Fruit fly (Drosophila melanogaster) whole organism, embryonic: Measurements from ENCODE around the gene CG11353.

Source experiments
- CG13775 ChIP-seq: fragments of 200-800 bp; sonication (Bioruptor generic); optimal IDR thresholded peaks from 3 replicates; lab custom pipeline; 2017; ENCODE audit warnings: missing biosample characterization, mild to moderate bottlenecking, missing genetic modification characterization
- CG14441 ChIP-seq: fragments of 200-800 bp; sonication (Bioruptor generic); IDR thresholded peaks from 2 replicates; pipeline ENCODE4 v1.3.6; 2022; ENCODE audit warnings: missing biosample characterization, missing genetic modification characterization
- CG14860 ChIP-seq: fragments of 200-800 bp; sonication (Bioruptor generic); IDR thresholded peaks from 3 replicates; pipeline ENCODE4 v1.3.6; 2022; ENCODE audit warnings: missing biosample characterization, missing genetic modification characterization; ENCODE audit not compliant: partially characterized antibody
- CG15073 ChIP-seq: fragments of 200-800 bp; sonication (Bioruptor generic); optimal IDR thresholded peaks from 2 replicates; lab custom pipeline; 2016; ENCODE audit warnings: missing biosample characterization, missing genetic modification characterization
- CG15601 ChIP-seq: fragments of 200-800 bp; sonication (Bioruptor generic); optimal IDR thresholded peaks from 3 replicates; lab custom pipeline; 2019; ENCODE audit warnings: missing biosample characterization, mild to moderate bottlenecking, missing genetic modification characterization, moderate library complexity
- CG16813 ChIP-seq: fragments of 200-800 bp; sonication (Bioruptor generic); IDR thresholded peaks from 3 replicates; pipeline ENCODE4 v1.3.6; 2022; ENCODE audit warnings: missing biosample characterization, missing genetic modification characterization; ENCODE audit not compliant: partially characterized antibody
- CG16863 ChIP-seq: fragments of 200-800 bp; sonication (Bioruptor generic); optimal IDR thresholded peaks from 3 replicates; lab custom pipeline; 2016; ENCODE audit warnings: missing biosample characterization, missing genetic modification characterization
- CG17186 ChIP-seq: fragments of 200-800 bp; sonication (Bioruptor generic); optimal IDR thresholded peaks from 3 replicates; lab custom pipeline; 2017; ENCODE audit warnings: missing biosample characterization, missing genetic modification reagents, missing genetic modification characterization
- CG17328 ChIP-seq: fragments of 200-800 bp; sonication (Bioruptor generic); IDR thresholded peaks from 2 replicates; pipeline ENCODE4 v1.3.6; 2022; ENCODE audit warnings: missing biosample characterization, missing genetic modification characterization
- CG17385 ChIP-seq: fragments of 200-800 bp; sonication (Bioruptor generic); optimal IDR thresholded peaks from 3 replicates; lab custom pipeline; 2018; ENCODE audit warnings: missing biosample characterization, mild to moderate bottlenecking, missing genetic modification characterization
- CG18476 ChIP-seq: fragments of 200-800 bp; sonication (Bioruptor generic); optimal IDR thresholded peaks from 2 replicates; lab custom pipeline; 2016; ENCODE audit warnings: missing biosample characterization, mild to moderate bottlenecking, missing genetic modification characterization
- CG2678 ChIP-seq: fragments of 200-800 bp; sonication (Bioruptor generic); optimal IDR thresholded peaks from 3 replicates; lab custom pipeline; 2019; ENCODE audit warnings: missing biosample characterization, mild to moderate bottlenecking, missing genetic modification characterization, moderate library complexity
- CG3163 ChIP-seq: fragments of 200-800 bp; sonication (Bioruptor generic); optimal IDR thresholded peaks from 3 replicates; lab custom pipeline; 2016; ENCODE audit warnings: missing biosample characterization, missing genetic modification characterization
- CG42726 ChIP-seq: fragments of 200-800 bp; sonication (Bioruptor generic); IDR thresholded peaks from 2 replicates; pipeline ENCODE4 v1.3.6; 2022; ENCODE audit warnings: missing biosample characterization, missing genetic modification characterization; ENCODE audit not compliant: partially characterized antibody
- CG5180 ChIP-seq: fragments of 200-800 bp; sonication (Bioruptor generic); optimal IDR thresholded peaks from 3 replicates; lab custom pipeline; 2017; ENCODE audit warnings: missing biosample characterization, missing genetic modification characterization, mild to moderate bottlenecking, moderate library complexity, missing genetic modification reagents
- CG6689 ChIP-seq: fragments of 200-800 bp; sonication (Bioruptor generic); IDR thresholded peaks from 2 replicates; pipeline ENCODE4 v1.3.6; 2022; ENCODE audit warnings: missing biosample characterization, missing genetic modification characterization
- CG6791 ChIP-seq: fragments of 200-800 bp; sonication (Bioruptor generic); IDR thresholded peaks from 3 replicates; pipeline ENCODE4 v1.3.6; 2022; ENCODE audit warnings: missing biosample characterization, missing genetic modification characterization; ENCODE audit not compliant: partially characterized antibody
- CG6813 ChIP-seq: fragments of 200-800 bp; sonication (Bioruptor generic); optimal IDR thresholded peaks from 2 replicates; lab custom pipeline; 2017; ENCODE audit warnings: missing biosample characterization, missing genetic modification characterization, mild to moderate bottlenecking, moderate library complexity, missing genetic modification reagents
- CG7271 ChIP-seq: fragments of 200-800 bp; sonication (Bioruptor generic); optimal IDR thresholded peaks from 2 replicates; lab custom pipeline; 2018; ENCODE audit warnings: missing biosample characterization, mild to moderate bottlenecking, missing genetic modification characterization, moderate library complexity
- CG7786 ChIP-seq: fragments of 200-800 bp; sonication (Bioruptor generic); optimal IDR thresholded peaks from 2 replicates; lab custom pipeline; 2016; ENCODE audit warnings: missing biosample characterization, missing genetic modification characterization
- CG8388 ChIP-seq: fragments of 200-800 bp; sonication (Bioruptor generic); optimal IDR thresholded peaks from 2 replicates; lab custom pipeline; 2019; ENCODE audit warnings: missing biosample characterization, mild to moderate bottlenecking, missing genetic modification characterization, moderate library complexity
- CG9437 ChIP-seq: fragments of 200-800 bp; sonication (Bioruptor generic); optimal IDR thresholded peaks from 2 replicates; lab custom pipeline; 2018; ENCODE audit warnings: missing biosample characterization, mild to moderate bottlenecking, missing genetic modification characterization
- E2f1 ChIP-seq: fragments of 200-800 bp; sonication (Bioruptor generic); IDR thresholded peaks from 2 replicates; pipeline ENCODE4 v1.3.6; 2022; ENCODE audit warnings: missing biosample characterization, missing genetic modification characterization
- Hey ChIP-seq: fragments of 200-800 bp; sonication (Bioruptor generic); optimal IDR thresholded peaks from 3 replicates; lab custom pipeline; 2018; ENCODE audit warnings: missing biosample characterization, mild to moderate bottlenecking, missing genetic modification characterization
- Hr3 ChIP-seq: fragments of 200-800 bp; sonication (Bioruptor generic); optimal IDR thresholded peaks from 3 replicates; lab custom pipeline; 2016; ENCODE audit warnings: missing biosample characterization, missing genetic modification characterization
- Meics ChIP-seq: fragments of 200-800 bp; sonication (Bioruptor generic); optimal IDR thresholded peaks from 2 replicates; lab custom pipeline; 2017; ENCODE audit warnings: missing biosample characterization, mild to moderate bottlenecking, missing genetic modification characterization
- Neu2 ChIP-seq: fragments of 200-800 bp; sonication (Bioruptor generic); optimal IDR thresholded peaks from 3 replicates; lab custom pipeline; 2016; ENCODE audit warnings: missing biosample characterization, missing genetic modification characterization, borderline replicate concordance
- Oaz ChIP-seq: fragments of 200-800 bp; sonication (Bioruptor generic); IDR thresholded peaks from 2 replicates; pipeline ENCODE4 v1.3.6; 2022; ENCODE audit warnings: missing biosample characterization, missing genetic modification characterization
- Sox100B ChIP-seq: fragments of 200-800 bp; sonication (Bioruptor generic); optimal IDR thresholded peaks from 3 replicates; lab custom pipeline; 2018; ENCODE audit warnings: missing biosample characterization, mild to moderate bottlenecking, missing genetic modification characterization
- abd-A ChIP-seq: fragments of 200-800 bp; sonication (Bioruptor generic); optimal IDR thresholded peaks from 3 replicates; lab custom pipeline; 2019; ENCODE audit warnings: missing biosample characterization, mild to moderate bottlenecking, missing genetic modification characterization, moderate library complexity
- ac ChIP-seq: fragments of 200-800 bp; sonication (Bioruptor generic); optimal IDR thresholded peaks from 3 replicates; lab custom pipeline; 2017; ENCODE audit warnings: missing biosample characterization, mild to moderate bottlenecking, missing genetic modification characterization
- ara ChIP-seq: fragments of 200-800 bp; sonication (Bioruptor generic); IDR thresholded peaks from 2 replicates; pipeline ENCODE4 v1.3.6; 2022; ENCODE audit warnings: missing biosample characterization, missing genetic modification characterization
- cato ChIP-seq: fragments of 200-800 bp; sonication (Bioruptor generic); optimal IDR thresholded peaks from 2 replicates; lab custom pipeline; 2016; ENCODE audit warnings: missing biosample characterization, missing genetic modification characterization, borderline replicate concordance
- eyg ChIP-seq: fragments of 200-800 bp; sonication (Bioruptor generic); optimal IDR thresholded peaks from 3 replicates; lab custom pipeline; 2016; ENCODE audit warnings: missing biosample characterization, missing genetic modification characterization
- fd3F ChIP-seq: fragments of 200-800 bp; sonication (Bioruptor generic); optimal IDR thresholded peaks from 2 replicates; lab custom pipeline; 2018; ENCODE audit warnings: missing biosample characterization, mild to moderate bottlenecking, missing genetic modification characterization, moderate library complexity
- hth ChIP-seq: fragments of >200 bp; optimal IDR thresholded peaks from 2 replicates; lab custom pipeline; 2017; ENCODE audit warnings: inconsistent platforms
- klu ChIP-seq: fragments of 200-800 bp; sonication (Bioruptor generic); IDR thresholded peaks from 2 replicates; pipeline ENCODE4 v1.3.6; 2022; ENCODE audit warnings: missing biosample characterization, missing genetic modification characterization
- onecut ChIP-seq: fragments of 200-800 bp; sonication (Bioruptor generic); IDR thresholded peaks from 2 replicates; pipeline ENCODE4 v1.3.6; 2022; ENCODE audit warnings: missing biosample characterization, missing genetic modification characterization
- peb ChIP-seq: fragments of 200-800 bp; sonication (Bioruptor generic); IDR thresholded peaks from 2 replicates; pipeline ENCODE4 v1.3.6; 2022; ENCODE audit warnings: missing biosample characterization, missing genetic modification characterization
- pho ChIP-seq: fragments of 200-800 bp; sonication (Bioruptor generic); optimal IDR thresholded peaks from 2 replicates; lab custom pipeline; 2016; ENCODE audit warnings: missing biosample characterization, missing genetic modification characterization
- pnt ChIP-seq: fragments of 200-800 bp; sonication (Bioruptor generic); optimal IDR thresholded peaks from 3 replicates; lab custom pipeline; 2016; ENCODE audit warnings: missing biosample characterization, missing genetic modification characterization
- rib ChIP-seq: fragments of 200-800 bp; sonication (Bioruptor generic); IDR thresholded peaks from 2 replicates; pipeline ENCODE4 v1.3.6; 2022; ENCODE audit warnings: missing biosample characterization, missing genetic modification characterization
- ro ChIP-seq: fragments of 200-800 bp; sonication (Bioruptor generic); IDR thresholded peaks from 2 replicates; pipeline ENCODE4 v1.3.6; 2022; ENCODE audit warnings: missing biosample characterization, missing genetic modification characterization
- scrt ChIP-seq: fragments of 200-800 bp; sonication (Bioruptor generic); optimal IDR thresholded peaks from 2 replicates; lab custom pipeline; 2018; ENCODE audit warnings: missing biosample characterization, mild to moderate bottlenecking, missing genetic modification characterization, moderate library complexity
- sim ChIP-seq: fragments of 200-800 bp; sonication (Bioruptor generic); IDR thresholded peaks from 2 replicates; pipeline ENCODE4 v1.3.6; 2022; ENCODE audit warnings: missing biosample characterization, missing genetic modification characterization
- sug ChIP-seq: fragments of 200-800 bp; optimal IDR thresholded peaks from 2 replicates; lab custom pipeline; 2019; ENCODE audit warnings: missing biosample characterization, mild to moderate bottlenecking, missing genetic modification characterization, moderate library complexity
- unpg ChIP-seq: fragments of 200-800 bp; sonication (Bioruptor generic); optimal IDR thresholded peaks from 3 replicates; lab custom pipeline; 2018; ENCODE audit warnings: missing biosample characterization, mild to moderate bottlenecking, missing genetic modification characterization, moderate library complexity
- usp ChIP-seq: fragments of >200 bp; optimal IDR thresholded peaks from 2 replicates; lab custom pipeline; 2017; ENCODE audit warnings: missing biosample characterization, missing genetic modification characterization
- zf30C ChIP-seq: fragments of 200-800 bp; sonication (Bioruptor generic); optimal IDR thresholded peaks from 3 replicates; lab custom pipeline; 2018; ENCODE audit warnings: missing biosample characterization, mild to moderate bottlenecking, missing genetic modification characterization

CG11353 gene

DNA sequence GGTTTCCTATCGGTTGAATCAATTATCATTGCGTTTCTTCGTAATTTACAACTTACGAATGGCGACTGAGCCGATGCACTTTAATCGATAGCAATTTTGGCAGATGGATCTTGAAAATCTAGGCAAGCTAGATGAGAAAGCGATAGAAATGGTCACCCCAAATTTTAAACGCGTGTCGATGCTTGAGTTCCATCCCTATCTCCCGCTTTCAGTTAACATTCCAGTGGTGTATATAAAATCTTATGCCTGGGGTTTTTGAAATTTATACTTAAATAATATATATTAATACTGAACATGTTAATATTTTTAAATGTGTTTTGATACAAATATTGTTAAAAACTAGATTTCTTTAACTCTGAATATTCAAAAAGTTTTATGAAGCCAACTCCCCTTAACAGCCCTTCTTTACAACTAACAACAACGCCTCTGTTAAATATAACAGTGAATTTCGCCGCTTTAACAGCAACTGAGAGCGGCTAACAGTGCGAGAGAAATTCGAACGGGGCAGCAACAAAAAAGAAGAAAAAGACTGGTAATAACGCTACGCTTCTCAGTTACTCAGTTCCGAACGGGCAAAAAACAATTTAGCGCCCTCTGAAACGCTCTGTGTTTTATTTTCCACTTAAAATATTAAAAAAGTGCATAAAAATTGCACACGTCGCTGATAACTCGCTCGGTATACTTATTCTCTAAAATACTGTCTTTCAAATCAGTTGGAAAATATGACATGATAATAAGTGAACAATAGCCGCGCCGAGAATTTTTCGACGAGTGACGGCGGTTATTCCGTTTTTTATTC, 8.8 kb downstream of the CG11353 start, which contains the start of gene CG11357 (continued):
- TF ChIP-seq CG8388 (GFP tag; lab: Kevin White, UChicago): peak; percentile 99
- peak; percentile 99 for TF ChIP-seq fd3F
- TF ChIP-seq peb (GFP tag; lab: Robert Waterston, UW): peak; percentile 98
- TF ChIP-seq sug (tag; lab: Kevin White, UChicago): peak; percentile 98
- TF ChIP-seq CG14860 (GFP tag; lab: Robert Waterston, UW): peak; percentile 69
- TF ChIP-seq hth: no peak
- peak; percentile 97 for TF ChIP-seq ro (GFP tag; lab: Robert Waterston, UW)
- peak; percentile 73 for TF ChIP-seq CG16863
- TF ChIP-seq onecut: peak; percentile 96
- peak; percentile 73; the same call in 1 of the 2 replicates for TF ChIP-seq CG42726
- peak; percentile 71 for TF ChIP-seq CG17186 (GFP tag; lab: Kevin White, UChicago)
- TF ChIP-seq CG17328 (GFP tag; lab: Robert Waterston, UW): peak; percentile 98
- peak; percentile 97 for TF ChIP-seq CG13775
- TF ChIP-seq CG18476 (GFP tag; lab: Kevin White, UChicago): peak; percentile 89
- TF ChIP-seq abd-A (tag; lab: Kevin White, UChicago): peak; percentile 87
- TF ChIP-seq CG9437: peak; percentile 93
- peak; percentile 83 for TF ChIP-seq Hey
- TF ChIP-seq sim (GFP tag; lab: Robert Waterston, UW): peak; percentile 99
- TF ChIP-seq CG6813 (GFP tag; lab: Kevin White, UChicago): peak; percentile 97
- TF ChIP-seq pho: peak; percentile 90
- peak; percentile 99 for TF ChIP-seq rib (GFP tag; lab: Robert Waterston, UW)
- TF ChIP-seq Meics (GFP tag; lab: Kevin White, UChicago): peak; percentile 98
- TF ChIP-seq CG6689 (GFP tag; lab: Robert Waterston, UW): peak; percentile 99
- TF ChIP-seq CG7271 (tag; lab: Kevin White, UChicago): peak; percentile 97
- peak; percentile 100 for TF ChIP-seq unpg (GFP tag; lab: Kevin White, UChicago)
- TF ChIP-seq Hr3 (GFP tag; lab: Kevin White, UChicago): peak; percentile 98
- peak; percentile 91 for TF ChIP-seq CG5180 (GFP tag; lab: Kevin White, UChicago)
- TF ChIP-seq CG7786 (GFP tag; lab: Kevin White, UChicago): peak; percentile 79
- peak; percentile 96 for TF ChIP-seq Oaz (GFP tag; lab: Robert Waterston, UW)
- TF ChIP-seq ara (GFP tag; lab: Robert Waterston, UW): peak; percentile 99
- TF ChIP-seq CG15601 (tag; lab: Kevin White, UChicago): peak; percentile 98
- TF ChIP-seq pnt (GFP tag; lab: Kevin White, UChicago): peak; percentile 82
- TF ChIP-seq scrt: peak; percentile 96
- no peak for TF ChIP-seq usp (GFP tag; lab: Kevin White, UChicago)
- TF ChIP-seq E2f1 (GFP tag; lab: Robert Waterston, UW): peak; percentile 99
- TF ChIP-seq CG14441 (GFP tag; lab: Robert Waterston, UW): peak; percentile 99
- TF ChIP-seq CG3163 (GFP tag; lab: Kevin White, UChicago): peak; percentile 51
- TF ChIP-seq cato (GFP tag; lab: Kevin White, UChicago): peak; percentile 92
- TF ChIP-seq CG17385 (GFP tag; lab: Kevin White, UChicago): peak; percentile 96
- TF ChIP-seq CG15073 (GFP tag; lab: Kevin White, UChicago): peak; percentile 81
- no peak for TF ChIP-seq Neu2 (GFP tag; lab: Kevin White, UChicago)
- peak; percentile 34 for TF ChIP-seq zf30C (GFP tag; lab: Kevin White, UChicago)
- peak; percentile 98 for TF ChIP-seq klu (GFP tag; lab: Robert Waterston, UW)
- TF ChIP-seq CG2678 (tag; lab: Kevin White, UChicago): peak; percentile 99
- TF ChIP-seq Sox100B (GFP tag; lab: Kevin White, UChicago): peak; percentile 98
- TF ChIP-seq CG6791 (GFP tag; lab: Robert Waterston, UW): peak; percentile 87
- TF ChIP-seq CG16813 (GFP tag; lab: Robert Waterston, UW): peak; percentile 72
- peak; percentile 88 for TF ChIP-seq ac (GFP tag; lab: Kevin White, UChicago)
- peak; percentile 58 for TF ChIP-seq eyg (GFP tag; lab: Kevin White, UChicago)
